Worm (Caenorhabditis elegans) whole organism, mixed stage, embryonic: ENCODE results near the gene T02E9.6.

ENCODE experiments used
- M03D4.4 ChIP-seq: sonication (generic microtip); optimal IDR thresholded peaks from 2 replicates; lab custom pipeline; 2017; ENCODE audit warnings: mild to moderate bottlenecking, missing genetic modification characterization, missing compliant biosample characterization
- blmp-1 ChIP-seq: fragments of 150-350 bp; optimal IDR thresholded peaks from 2 replicates; lab custom pipeline; 2014; ENCODE audit warnings: missing biosample characterization, missing genetic modification characterization
- ceh-39 ChIP-seq: fragments of 150-350 bp; optimal IDR thresholded peaks from 2 replicates; lab custom pipeline; 2014; ENCODE audit warnings: missing biosample characterization, missing genetic modification characterization
- ceh-43 ChIP-seq: fragments of 200-800 bp; sonication (Bioruptor generic); optimal IDR thresholded peaks from 2 replicates; lab custom pipeline; 2018; ENCODE audit warnings: mild to moderate bottlenecking, missing genetic modification characterization, moderate library complexity, missing compliant biosample characterization
- ceh-83 ChIP-seq: fragments of 200-800 bp; sonication (Bioruptor generic); optimal IDR thresholded peaks from 2 replicates; lab custom pipeline; 2018; ENCODE audit warnings: mild to moderate bottlenecking, missing genetic modification characterization, missing compliant biosample characterization
- ces-1 ChIP-seq: fragments of 150-350 bp; optimal IDR thresholded peaks from 2 replicates; lab custom pipeline; 2014; ENCODE audit warnings: missing biosample characterization, missing genetic modification reagents, missing genetic modification characterization
- cnd-1 ChIP-seq: fragments of 200-800 bp; sonication (Bioruptor generic); optimal IDR thresholded peaks from 2 replicates; lab custom pipeline; 2018; ENCODE audit warnings: mild to moderate bottlenecking, missing genetic modification characterization, missing compliant biosample characterization
- drap-1 ChIP-seq: fragments of 200-800 bp; sonication (Bioruptor generic); optimal IDR thresholded peaks from 3 replicates; lab custom pipeline; 2018; ENCODE audit warnings: mild to moderate bottlenecking, missing genetic modification characterization, missing compliant biosample characterization
- elt-1 ChIP-seq: sonication (generic microtip); optimal IDR thresholded peaks from 2 replicates; lab custom pipeline; 2017; ENCODE audit warnings: missing genetic modification characterization, mild to moderate bottlenecking, missing compliant biosample characterization, antibody characterized with exemption, moderate library complexity, borderline replicate concordance; ENCODE audit not compliant: insufficient read depth
- elt-3 ChIP-seq: fragments of 150-350 bp; optimal IDR thresholded peaks from 2 replicates; lab custom pipeline; 2014; ENCODE audit warnings: missing biosample characterization, missing genetic modification characterization
- flh-1 ChIP-seq: fragments of 200-800 bp; sonication (Bioruptor generic); optimal IDR thresholded peaks from 2 replicates; lab custom pipeline; 2018; ENCODE audit warnings: mild to moderate bottlenecking, missing genetic modification characterization, moderate library complexity, missing compliant biosample characterization
- hlh-1 ChIP-seq: fragments of 150-350 bp; optimal IDR thresholded peaks from 2 replicates; lab custom pipeline; 2014; ENCODE audit warnings: missing biosample characterization, missing genetic modification reagents, missing genetic modification characterization
- lin-32 ChIP-seq: fragments of 200-800 bp; sonication (Bioruptor generic); optimal IDR thresholded peaks from 2 replicates; lab custom pipeline; 2018; ENCODE audit warnings: mild to moderate bottlenecking, missing genetic modification characterization, missing compliant biosample characterization
- lsy-2 ChIP-seq: fragments of 150-350 bp; optimal IDR thresholded peaks from 2 replicates; lab custom pipeline; 2014; ENCODE audit warnings: missing biosample characterization, missing genetic modification characterization
- mep-1 ChIP-seq: fragments of 150-350 bp; optimal IDR thresholded peaks from 2 replicates; lab custom pipeline; 2017; ENCODE audit warnings: missing biosample characterization, missing genetic modification reagents, missing genetic modification characterization, inconsistent platforms
- mls-2 ChIP-seq: sonication (generic microtip); optimal IDR thresholded peaks from 2 replicates; lab custom pipeline; 2016; ENCODE audit warnings: mild to moderate bottlenecking, missing genetic modification characterization, moderate library complexity, missing compliant biosample characterization
- nhr-12 ChIP-seq: fragments of 150-350 bp; optimal IDR thresholded peaks from 2 replicates; lab custom pipeline; 2014; ENCODE audit warnings: missing biosample characterization, missing genetic modification characterization
- nhr-2 ChIP-seq: fragments of 150-350 bp; optimal IDR thresholded peaks from 2 replicates; lab custom pipeline; 2014; ENCODE audit warnings: missing biosample characterization, missing genetic modification characterization
- nhr-237 ChIP-seq: fragments of 150-350 bp; optimal IDR thresholded peaks from 2 replicates; lab custom pipeline; 2014; ENCODE audit warnings: missing biosample characterization, missing genetic modification characterization
- pha-4 ChIP-seq: fragments of 150-350 bp; optimal IDR thresholded peaks from 2 replicates; lab custom pipeline; 2018; ENCODE audit warnings: missing biosample characterization, missing genetic modification reagents, missing genetic modification characterization
- sptf-1 ChIP-seq: sonication (generic microtip); optimal IDR thresholded peaks from 2 replicates; lab custom pipeline; 2017; ENCODE audit warnings: mild to moderate bottlenecking, missing genetic modification characterization, moderate library complexity, missing compliant biosample characterization
- tbx-8 ChIP-seq: fragments of 200-800 bp; sonication (Bioruptor generic); optimal IDR thresholded peaks from 2 replicates; lab custom pipeline; 2018; ENCODE audit warnings: mild to moderate bottlenecking, missing genetic modification characterization, moderate library complexity, missing compliant biosample characterization
- unc-120 ChIP-seq: sonication (generic microtip); optimal IDR thresholded peaks from 2 replicates; lab custom pipeline; 2017; ENCODE audit warnings: missing genetic modification characterization, missing compliant biosample characterization; ENCODE audit not compliant: poor library complexity, severe bottlenecking
- unc-39 ChIP-seq: fragments of 150-350 bp; optimal IDR thresholded peaks from 2 replicates; lab custom pipeline; 2014; ENCODE audit warnings: missing biosample characterization, missing genetic modification characterization
- unc-62 ChIP-seq: fragments of 150-350 bp; optimal IDR thresholded peaks from 2 replicates; lab custom pipeline; 2014; ENCODE audit warnings: missing biosample characterization, missing genetic modification reagents, missing genetic modification characterization
- zip-8 ChIP-seq: fragments of 150-350 bp; optimal IDR thresholded peaks from 2 replicates; lab custom pipeline; 2014; ENCODE audit warnings: missing biosample characterization, missing genetic modification characterization

Gene T02E9.6

DNA sequence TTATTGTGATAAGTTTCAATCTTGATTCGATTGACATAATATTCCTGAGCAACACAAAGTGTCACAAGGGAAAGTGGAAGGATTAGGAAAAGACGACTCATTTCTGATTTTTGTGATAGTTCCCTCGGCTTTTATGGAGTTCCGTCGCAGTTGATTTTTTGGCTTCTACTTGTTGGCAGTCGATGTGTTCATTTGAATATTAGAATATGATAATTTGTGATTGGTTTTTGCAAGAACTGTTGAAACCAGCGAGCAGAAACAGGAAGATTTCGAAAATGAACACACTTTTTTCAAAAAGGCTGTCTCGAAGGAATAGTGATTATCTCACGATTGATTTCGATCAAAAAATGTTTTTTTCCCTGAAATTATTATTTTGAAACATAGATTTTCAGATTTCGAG, at the start of gene T02E9.6:
TSS of gene T02E9.6 (minus strand) at position 101 of the 400 bp plus-strand sequence.
- TF ChIP-seq ces-1 (GFP tag; lab: Kevin White, UChicago) (no peak), sptf-1 (tag; lab: Kevin White, UChicago) (no peak), ceh-43 (GFP tag; lab: Kevin White, UChicago) (no peak), elt-3 (tag; lab: Kevin White, UChicago) (no peak)

DNA sequence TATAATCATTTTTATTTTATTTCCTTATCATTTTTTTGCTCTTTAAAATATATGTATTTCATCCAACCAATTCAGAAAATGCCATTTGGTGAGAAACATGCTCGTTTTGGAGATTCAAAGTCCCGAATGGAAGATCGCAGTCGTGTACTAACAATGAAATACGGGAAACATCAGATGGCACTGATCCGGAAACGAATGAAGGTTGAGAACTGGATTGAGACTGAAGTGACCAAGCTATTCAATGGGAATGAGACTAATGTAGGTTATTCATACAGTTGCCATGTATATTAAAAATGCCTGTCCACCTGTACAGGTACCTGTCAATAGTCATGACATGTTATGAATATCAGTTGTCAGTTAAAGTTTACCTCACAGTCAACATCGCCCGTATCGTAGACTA, 48.9 kb upstream of the T02E9.6 start, which contains the start of gene F55C10.5:
TSS of gene F55C10.5 (plus strand) at position 74 of the 400 bp plus-strand sequence.
- TF ChIP-seq nhr-2 (tag; lab: Kevin White, UChicago) (no peak), mep-1 (tag; lab: Kevin White, UChicago) (no peak), cnd-1 (tag; lab: Kevin White, UChicago) (no peak), nhr-237 (no peak), tbx-8 (GFP tag; lab: Kevin White, UChicago) (no peak), zip-8 (tag; lab: Kevin White, UChicago) (no peak), nhr-12 (tag; lab: Kevin White, UChicago) (no peak), hlh-1 (tag; lab: Kevin White, UChicago) (no peak), pha-4 (tag; lab: Kevin White, UChicago) (no peak), unc-62 (no peak), M03D4.4 (tag; lab: Kevin White, UChicago) (no peak), elt-1 (no peak)

DNA sequence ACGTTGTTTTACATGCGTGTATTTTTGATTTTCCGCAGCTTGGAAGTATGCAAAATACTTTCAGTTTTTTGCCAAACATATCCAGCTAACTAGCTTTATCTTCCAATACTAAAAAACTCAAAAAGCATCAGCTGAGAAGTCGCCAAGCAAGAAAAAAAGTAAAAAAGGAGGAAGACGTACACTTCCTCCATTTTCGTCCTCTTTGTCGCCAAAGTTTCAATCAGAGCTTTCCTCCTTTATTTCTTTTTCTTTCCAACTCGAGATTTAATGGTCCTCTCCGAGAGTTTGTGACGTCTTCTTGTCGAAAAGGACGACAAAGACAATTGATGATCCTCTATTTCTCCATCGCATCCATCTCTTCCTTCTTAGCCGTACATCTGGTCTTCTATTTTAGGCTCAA, 46.5 kb upstream of the T02E9.6 start:
- no peak for TF ChIP-seq drap-1 (GFP tag; lab: Kevin White, UChicago)
- no peak for TF ChIP-seq ceh-39 (tag; lab: Kevin White, UChicago)
- no peak for TF ChIP-seq sptf-1 (tag; lab: Kevin White, UChicago)
- TF ChIP-seq lin-32 (GFP tag; lab: Kevin White, UChicago), result no peak
- no peak for TF ChIP-seq unc-120 (tag; lab: Kevin White, UChicago)
- TF ChIP-seq unc-39 (tag; lab: Kevin White, UChicago), result no peak
- TF ChIP-seq ceh-83, result no peak
- TF ChIP-seq elt-3 (tag; lab: Kevin White, UChicago), result no peak
- TF ChIP-seq, all 35 proteins: peak for 0

DNA sequence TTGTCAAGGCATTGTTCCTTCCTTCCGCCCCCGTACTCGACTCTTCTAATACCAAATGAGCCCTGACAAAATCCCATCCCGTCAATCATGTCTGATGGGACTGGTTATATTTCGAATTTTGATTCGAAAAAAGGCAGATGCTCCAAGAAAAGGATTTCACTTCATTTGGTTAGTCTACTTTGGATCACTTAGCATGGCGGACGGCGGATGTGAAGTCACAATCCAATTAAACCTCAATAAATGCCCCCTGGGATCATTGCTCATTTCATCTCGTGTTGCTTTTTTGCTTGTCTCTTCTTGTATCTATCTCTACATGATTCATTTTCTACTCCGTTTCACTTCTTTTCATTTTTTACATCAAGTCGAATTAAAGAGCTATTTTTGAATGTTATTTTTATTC, 45.2 kb upstream of the T02E9.6 start:
- TF ChIP-seq unc-39 (tag; lab: Kevin White, UChicago), result no peak
- TF ChIP-seq ces-1 (GFP tag; lab: Kevin White, UChicago), result peak; percentile 70

DNA sequence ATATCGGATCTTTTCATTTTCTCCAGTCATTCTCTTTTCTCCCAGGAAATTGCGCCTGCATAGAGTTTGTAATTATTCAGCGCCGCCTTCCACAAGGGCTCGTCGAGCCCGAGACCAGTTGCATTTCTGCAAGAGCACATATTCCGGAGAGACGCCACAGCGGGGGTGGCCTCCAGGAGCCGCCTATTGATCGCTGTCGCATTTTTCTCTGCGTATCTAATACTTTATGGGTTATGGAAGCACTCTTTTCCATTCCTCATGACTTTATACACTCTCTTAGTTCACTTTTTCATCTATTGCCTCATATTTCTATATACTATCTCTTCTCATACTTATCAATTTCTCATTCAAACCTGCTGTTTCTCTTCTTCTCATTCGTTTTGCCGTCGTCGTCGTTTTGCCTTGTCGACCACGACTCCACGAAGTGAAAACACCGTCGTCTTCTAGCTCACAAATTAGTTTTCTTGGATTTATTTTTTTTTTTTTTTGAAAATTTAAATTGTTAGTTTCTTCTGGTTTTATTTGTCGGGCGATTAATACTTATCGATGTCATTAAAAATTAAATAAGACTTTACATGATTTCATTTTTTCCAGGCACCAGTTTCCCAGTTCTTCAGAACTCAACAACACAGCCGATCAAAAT, 41.2 kb upstream of the T02E9.6 start, which contains the start of gene cnb-1:
TSS of gene cnb-1 (plus strand) at position 593 of the 643 bp plus-strand sequence.
- TF ChIP-seq ceh-83, result no peak
- TF ChIP-seq ces-1 (GFP tag; lab: Kevin White, UChicago), result peak; percentile 81
- no peak for TF ChIP-seq ceh-43 (GFP tag; lab: Kevin White, UChicago)
- TF ChIP-seq blmp-1 (tag; lab: Kevin White, UChicago), result no peak
- TF ChIP-seq hlh-1 (tag; lab: Kevin White, UChicago), result peak; percentile 19
- TF ChIP-seq mep-1 (tag; lab: Kevin White, UChicago), result peak; percentile 20
- peak; percentile 78 for TF ChIP-seq unc-120 (tag; lab: Kevin White, UChicago)
- TF ChIP-seq sptf-1 (tag; lab: Kevin White, UChicago), result no peak
- TF ChIP-seq unc-39 (tag; lab: Kevin White, UChicago), result no peak
- TF ChIP-seq mls-2, result peak; percentile 42
- no peak for TF ChIP-seq lsy-2
- TF ChIP-seq flh-1, result no peak
- TF ChIP-seq unc-62, result peak; percentile 63

DNA sequence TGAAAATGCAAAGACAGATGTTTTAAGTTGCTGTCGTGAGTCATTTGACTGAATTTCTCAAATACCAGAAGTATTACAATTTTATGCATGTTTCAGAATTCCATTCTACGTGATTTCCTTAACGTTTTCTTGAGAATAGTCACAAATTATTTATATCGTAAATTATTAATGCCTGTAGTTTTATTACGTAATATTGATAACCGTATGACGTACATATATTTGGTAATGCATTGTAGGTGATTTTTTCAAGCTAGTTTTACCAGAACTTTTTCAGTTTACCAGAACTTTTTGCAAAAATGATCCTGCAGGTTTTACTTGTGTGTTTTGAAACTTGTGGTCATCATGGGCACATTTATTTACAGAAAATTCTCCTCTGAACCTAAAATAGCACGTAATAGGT, 39.8 kb upstream of the T02E9.6 start:
- TF ChIP-seq zip-8 (tag; lab: Kevin White, UChicago), result peak; percentile 92
- no peak for TF ChIP-seq unc-120 (tag; lab: Kevin White, UChicago)
- no peak for TF ChIP-seq mep-1 (tag; lab: Kevin White, UChicago)
